Worm (Caenorhabditis elegans): ENCODE data around the gene sma-9.

ce11 chrX:10770988-10771496, 2.0 kb downstream of the sma-9 start:
- TF ChIP-seq snpc-3.4 (tag; optimal IDR thresholded peaks at IDR 0.05): no peak
- no peak for TF ChIP-seq ama-1 (optimal IDR thresholded peaks at IDR 0.05)
- TF ChIP-seq ama-1 (GFP tag; optimal IDR thresholded peaks at IDR 0.05): no peak
- TF ChIP-seq die-1 (tag; optimal IDR thresholded peaks at IDR 0.05): peak; percentile 39
- TF ChIP-seq hlh-12 (tag; optimal IDR thresholded peaks at IDR 0.05): no peak
- 0 out of 2 replicates have a peak, but pooled peaks have one; percentile 14 for TF ChIP-seq Y95B8A.8 (GFP tag; IDR thresholded peaks at IDR 0.05)
- TF ChIP-seq pha-4 (tag; optimal IDR thresholded peaks at IDR 0.05): no peak
- no peak for TF ChIP-seq sea-2 (GFP tag; IDR thresholded peaks at IDR 0.05)
- no peak for TF ChIP-seq Y56A3A.18 (GFP tag; IDR thresholded peaks at IDR 0.05)
- peak; percentile 40 for TF ChIP-seq repo-1 (tag; optimal IDR thresholded peaks at IDR 0.05)
- no peak for TF ChIP-seq Y53F4B.3 (GFP tag; IDR thresholded peaks at IDR 0.05)
- no peak for TF ChIP-seq egrh-3 (GFP tag; IDR thresholded peaks at IDR 0.05)

Measured in whole organism, young adult.